Worm (Caenorhabditis elegans) whole organism, L3 larva: Measurements from ENCODE around the gene K03B8.6.

Source experiments
- aly-2 ChIP-seq: fragments of 150-350 bp; optimal IDR thresholded peaks from 2 replicates; lab custom pipeline; 2014; ENCODE audit warnings: missing biosample characterization, missing genetic modification characterization
- ceh-82 ChIP-seq: fragments of 150-350 bp; optimal IDR thresholded peaks from 2 replicates; lab custom pipeline; 2014; ENCODE audit warnings: missing biosample characterization, missing genetic modification characterization
- nhr-11 ChIP-seq: fragments of 150-350 bp; optimal IDR thresholded peaks from 2 replicates; lab custom pipeline; 2014; ENCODE audit warnings: missing biosample characterization, missing genetic modification characterization
- nhr-77 ChIP-seq: fragments of 150-350 bp; optimal IDR thresholded peaks from 2 replicates; lab custom pipeline; 2014; ENCODE audit warnings: missing biosample characterization, missing genetic modification characterization
- snpc-4 ChIP-seq: fragments of 150-350 bp; optimal IDR thresholded peaks from 2 replicates; lab custom pipeline; 2014; ENCODE audit warnings: missing biosample characterization, missing genetic modification characterization
- unc-39 ChIP-seq: sonication (generic microtip); optimal IDR thresholded peaks from 4 replicates; lab custom pipeline; 2017; ENCODE audit warnings: missing biosample characterization, missing genetic modification characterization
- unc-62 ChIP-seq: fragments of 150-350 bp; sonication (generic microtip); optimal IDR thresholded peaks from 4 replicates; lab custom pipeline; 2014; ENCODE audit warnings: missing biosample characterization, missing genetic modification reagents, missing genetic modification characterization

DNA sequence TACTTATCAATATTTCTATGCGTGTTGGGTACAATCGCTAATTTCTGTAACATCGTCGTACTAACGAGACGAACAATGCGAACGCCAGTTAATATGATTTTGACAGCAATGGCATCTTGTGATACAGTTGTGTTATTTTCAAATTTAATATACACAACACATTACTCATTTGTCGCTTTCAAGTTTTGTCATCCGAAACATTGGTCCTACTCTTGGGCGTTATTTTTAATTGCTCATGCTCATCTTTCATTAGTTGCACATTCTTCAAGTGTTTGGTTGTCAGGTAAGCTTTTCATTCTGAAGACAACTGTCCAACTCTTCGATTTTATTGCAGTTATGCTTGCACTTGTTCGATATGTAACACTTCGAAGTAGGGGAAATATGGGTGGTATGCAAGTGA is 31.8 kb downstream of the K03B8.6 start:
- TF ChIP-seq unc-39 (tag; lab: Kevin White, UChicago) (no peak), nhr-11 (tag; lab: Kevin White, UChicago) (no peak), nhr-77 (tag; lab: Kevin White, UChicago) (no peak), ceh-82 (tag; lab: Kevin White, UChicago) (no peak), unc-62 (GFP tag; lab: Kevin White, UChicago) (no peak), snpc-4 (tag; lab: Kevin White, UChicago) (no peak), aly-2 (tag; lab: Kevin White, UChicago) (no peak)
